Worm (Caenorhabditis elegans): ENCODE data around the gene clc-3.

The clc-3 gene

DNA sequence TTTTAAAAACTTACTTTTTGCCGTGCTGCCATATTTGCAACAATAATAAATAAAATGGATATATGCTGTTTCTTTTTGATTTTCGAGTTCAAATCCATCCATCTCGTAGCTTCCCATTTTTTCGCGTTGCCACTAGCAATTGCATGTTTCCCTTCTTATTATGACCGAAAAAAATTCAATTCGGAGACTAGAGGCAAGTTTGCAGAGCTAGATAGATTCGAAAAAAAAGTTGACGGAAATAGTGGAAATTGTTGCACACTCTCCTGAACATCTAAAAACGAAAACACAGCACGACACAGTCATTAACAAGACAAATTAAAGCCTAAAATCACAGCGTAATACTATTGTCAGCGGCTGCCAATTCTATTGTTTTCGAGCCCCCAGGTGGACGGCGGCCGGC is 48.4 kb downstream of the clc-3 start, which contains the start of gene F11D5.6:
Gene F11D5.6, minus strand, starts transcription at position 101 of the 400 bp plus-strand sequence.
- TF ChIP-seq ztf-11 (tag; optimal IDR thresholded peaks at IDR 0.05) (no peak), gei-8 (GFP tag; optimal IDR thresholded peaks at IDR 0.05) (no peak), Y48G9A.11 (GFP tag; IDR thresholded peaks at IDR 0.05) (no peak), zfp-3 (GFP tag; conservative IDR thresholded peaks at IDR 0.05) (no peak), nhr-111 (GFP tag; optimal IDR thresholded peaks at IDR 0.05) (no peak), lsy-2 (tag; optimal IDR thresholded peaks at IDR 0.05) (no peak), egl-27 (tag; optimal IDR thresholded peaks at IDR 0.05) (no peak), zag-1 (tag; optimal IDR thresholded peaks at IDR 0.05) (no peak), duxl-1 (tag; optimal IDR thresholded peaks at IDR 0.05; ENCODE audit: poor library complexity) (no peak)
